Worm (Caenorhabditis elegans) whole organism, early embryonic: ENCODE measurements around the gene srh-46.

ENCODE experiments used
- B0310.2 ChIP-seq: sonication (generic microtip); optimal IDR thresholded peaks from 2 replicates; lab custom pipeline; 2016; ENCODE audit warnings: mild to moderate bottlenecking, missing genetic modification characterization, missing compliant biosample characterization
- F13C5.2 ChIP-seq: sonication (generic microtip); optimal IDR thresholded peaks from 2 replicates; lab custom pipeline; 2017; ENCODE audit warnings: mild to moderate bottlenecking, missing genetic modification characterization, inconsistent platforms, missing compliant biosample characterization
- aly-1 ChIP-seq: sonication (generic microtip); optimal IDR thresholded peaks from 2 replicates; lab custom pipeline; 2016; ENCODE audit warnings: missing genetic modification characterization, missing compliant biosample characterization
- ama-1 ChIP-seq: fragments of 150-350 bp; optimal IDR thresholded peaks from 2 replicates; lab custom pipeline; 2014
- ceh-13 ChIP-seq: fragments of 200-800 bp; sonication (Bioruptor generic); optimal IDR thresholded peaks from 2 replicates; lab custom pipeline; 2018; ENCODE audit warnings: mild to moderate bottlenecking, missing genetic modification characterization, missing compliant biosample characterization
- ceh-36 ChIP-seq: sonication (generic microtip); optimal IDR thresholded peaks from 2 replicates; lab custom pipeline; 2016; ENCODE audit warnings: missing genetic modification characterization, inconsistent platforms, missing compliant biosample characterization
- ets-7 ChIP-seq: sonication (generic microtip); optimal IDR thresholded peaks from 2 replicates; lab custom pipeline; 2016; ENCODE audit warnings: missing genotype, missing genetic modification characterization, missing compliant biosample characterization
- flt-1 ChIP-seq: fragments of 200-800 bp; sonication (Bioruptor generic); IDR thresholded peaks from 2 replicates; pipeline ENCODE4 v1.3.6; 2022; ENCODE audit warnings: missing genetic modification characterization, missing compliant biosample characterization
- hmbx-1 ChIP-seq: sonication (generic microtip); optimal IDR thresholded peaks from 2 replicates; lab custom pipeline; 2016; ENCODE audit warnings: mild to moderate bottlenecking, missing genetic modification characterization, missing compliant biosample characterization
- hmg-4 ChIP-seq: fragments of 200-800 bp; sonication (Bioruptor generic); optimal IDR thresholded peaks from 2 replicates; lab custom pipeline; 2018; ENCODE audit warnings: mild to moderate bottlenecking, missing genetic modification characterization, missing compliant biosample characterization
- scrt-1 ChIP-seq: fragments of 200-800 bp; sonication (Bioruptor generic); IDR thresholded peaks from 2 replicates; pipeline ENCODE4 v1.3.6; 2022; ENCODE audit warnings: missing genetic modification characterization, missing compliant biosample characterization
- sea-1 ChIP-seq: fragments of 200-800 bp; sonication (Bioruptor generic); conservative IDR thresholded peaks from 2 replicates; pipeline ENCODE4 v1.3.6; 2022; ENCODE audit warnings: missing genetic modification characterization, missing compliant biosample characterization
- tbx-11 ChIP-seq: fragments of 200-800 bp; sonication (Bioruptor generic); IDR thresholded peaks from 2 replicates; pipeline ENCODE4 v1.3.6; 2022; ENCODE audit warnings: missing genetic modification characterization, missing compliant biosample characterization
- tbx-37 ChIP-seq: fragments of 200-800 bp; sonication (Bioruptor generic); conservative IDR thresholded peaks from 2 replicates; pipeline ENCODE4 v1.3.6; 2022; ENCODE audit warnings: missing genetic modification reagents, missing genetic modification characterization, missing compliant biosample characterization

- TF ChIP-seq tbx-11 (GFP tag; lab: Robert Waterston, UW) = no peak
- no peak for TF ChIP-seq B0310.2 (tag; lab: Kevin White, UChicago)
- TF ChIP-seq sea-1 (GFP tag; lab: Robert Waterston, UW) = no peak
- TF ChIP-seq F13C5.2 (tag; lab: Kevin White, UChicago) = no peak
- no peak for TF ChIP-seq tbx-37 (GFP tag; lab: Robert Waterston, UW)
- no peak for TF ChIP-seq ama-1 (lab: Kevin White, UChicago)
- TF ChIP-seq hmg-4 (GFP tag; lab: Kevin White, UChicago) = no peak
- no peak for TF ChIP-seq aly-1 (tag; lab: Kevin White, UChicago)
- no peak for TF ChIP-seq ceh-36 (tag; lab: Kevin White, UChicago)
- TF ChIP-seq ets-7 (tag; lab: Kevin White, UChicago) = no peak
- no peak for TF ChIP-seq ceh-13 (GFP tag; lab: Kevin White, UChicago)
- no peak for TF ChIP-seq hmbx-1
- no peak for TF ChIP-seq flt-1 (GFP tag; lab: Robert Waterston, UW)
- no peak for TF ChIP-seq scrt-1 (GFP tag; lab: Robert Waterston, UW)
Observed at ce11 chrV:11282272-11282671, 20.4 kb downstream of the srh-46 start, which contains the start of gene gly-20.
